Worm (Caenorhabditis elegans) whole organism, L1 larva: Measurements from ENCODE around the gene F48G7.7.

Experiments
- C16A3.4 ChIP-seq: fragments of 150-350 bp; optimal IDR thresholded peaks from 2 replicates; lab custom pipeline; 2014; ENCODE audit warnings: missing biosample characterization, missing genetic modification characterization
- efl-3 ChIP-seq: fragments of 200-800 bp; sonication (Bioruptor generic); optimal IDR thresholded peaks from 2 replicates; lab custom pipeline; 2018; ENCODE audit warnings: mild to moderate bottlenecking, missing genetic modification characterization, missing compliant biosample characterization
- jun-1 ChIP-seq: fragments of 150-350 bp; optimal IDR thresholded peaks from 2 replicates; lab custom pipeline; 2014; ENCODE audit warnings: missing biosample characterization, missing genetic modification reagents, missing genetic modification characterization
- lin-15B ChIP-seq: fragments of 150-350 bp; sonication (generic microtip); optimal IDR thresholded peaks from 3 replicates; lab custom pipeline; 2014; ENCODE audit warnings: missing biosample characterization, missing genetic modification characterization
- lir-3 ChIP-seq: sonication (generic microtip); optimal IDR thresholded peaks from 2 replicates; lab custom pipeline; 2016; ENCODE audit warnings: mild to moderate bottlenecking, missing genetic modification characterization, moderate library complexity, missing compliant biosample characterization; ENCODE audit not compliant: poor library complexity
- nhr-47 ChIP-seq: sonication (generic microtip); optimal IDR thresholded peaks from 2 replicates; lab custom pipeline; 2016; ENCODE audit warnings: mild to moderate bottlenecking, missing genetic modification characterization, moderate library complexity, missing compliant biosample characterization
- ztf-4 ChIP-seq: fragments of 150-350 bp; optimal IDR thresholded peaks from 2 replicates; lab custom pipeline; 2014; ENCODE audit warnings: missing biosample characterization, missing genetic modification characterization

- TF ChIP-seq C16A3.4: no peak
- no peak for TF ChIP-seq nhr-47 (tag; lab: Kevin White, UChicago)
- no peak for TF ChIP-seq lir-3 (tag; lab: Kevin White, UChicago)
- no peak for TF ChIP-seq efl-3
- no peak for TF ChIP-seq jun-1 (tag; lab: Kevin White, UChicago)
- TF ChIP-seq lin-15B (tag; lab: Kevin White, UChicago): no peak
- no peak for TF ChIP-seq ztf-4 (tag; lab: Kevin White, UChicago)
Observed at ce11 chrV:597823-598222, 28.4 kb downstream of the F48G7.7 start.
